Worm (Caenorhabditis elegans): ENCODE data around the gene ave-1.

- no peak for TF ChIP-seq flt-1 (GFP tag; IDR thresholded peaks at IDR 0.05)
- TF ChIP-seq med-1 (GFP tag; optimal IDR thresholded peaks at IDR 0.05; ENCODE audit: insufficient read depth): no peak
- TF ChIP-seq klf-2 (GFP tag; conservative IDR thresholded peaks at IDR 0.05): no peak
- TF ChIP-seq cog-1 (tag; optimal IDR thresholded peaks at IDR 0.05): no peak
- TF ChIP-seq T22C8.4 (GFP tag; IDR thresholded peaks at IDR 0.05): no peak
These were observed 24.1 kb upstream of the ave-1 start for ce11 chrIII:1519906-1520305.

Data from whole organism, midembryonic.